Worm (Caenorhabditis elegans) whole organism, L1 larva: ENCODE results near the gene thn-1.

ENCODE experiments used
- aly-2 ChIP-seq: fragments of 150-350 bp; optimal IDR thresholded peaks from 2 replicates; lab custom pipeline; 2014; ENCODE audit warnings: missing biosample characterization, missing genetic modification characterization
- ceh-82 ChIP-seq, 3 experiments: fragments of 150-350 bp in 1 of 3; sonication (generic microtip) in 2 of 3; optimal IDR thresholded peaks; 2 replicates each; lab custom pipeline; 2014 to 2017; ENCODE audit warnings: missing biosample characterization in 3 of 3, missing genetic modification characterization in 3 of 3
- lin-39 ChIP-seq: fragments of 150-350 bp; optimal IDR thresholded peaks from 2 replicates; lab custom pipeline; 2014; ENCODE audit warnings: missing biosample characterization, missing genetic modification reagents, missing genetic modification characterization
- nhr-11 ChIP-seq: fragments of 150-350 bp; optimal IDR thresholded peaks from 2 replicates; lab custom pipeline; 2014; ENCODE audit warnings: missing biosample characterization, missing genetic modification characterization
- nhr-237 ChIP-seq: fragments of 150-350 bp; optimal IDR thresholded peaks from 2 replicates; lab custom pipeline; 2014; ENCODE audit warnings: missing biosample characterization, missing genetic modification characterization
- nhr-47 ChIP-seq: sonication (generic microtip); optimal IDR thresholded peaks from 2 replicates; lab custom pipeline; 2016; ENCODE audit warnings: mild to moderate bottlenecking, missing genetic modification characterization, moderate library complexity, missing compliant biosample characterization
- unc-62 ChIP-seq: fragments of 150-350 bp; optimal IDR thresholded peaks from 2 replicates; lab custom pipeline; 2014; ENCODE audit warnings: missing biosample characterization, missing genetic modification reagents, missing genetic modification characterization
- ztf-11 ChIP-seq, 2 experiments: sonication (generic microtip); optimal IDR thresholded peaks; 2 replicates each; lab custom pipeline; 2016 to 2017; ENCODE audit warnings: missing genetic modification characterization in 2 of 2, missing biosample characterization in 1 of 2, missing compliant biosample characterization in 1 of 2

- TF ChIP-seq nhr-237: no peak
- no peak for TF ChIP-seq lin-39 (tag; lab: Kevin White, UChicago)
- no peak for TF ChIP-seq unc-62 (GFP tag; lab: Kevin White, UChicago)
- TF ChIP-seq nhr-11 (tag; lab: Kevin White, UChicago): no peak
- no peak for TF ChIP-seq aly-2
- TF ChIP-seq nhr-47: no peak
- TF ChIP-seq ztf-11 (tag; optimal IDR thresholded peaks at IDR 0.05; lab: Kevin White, UChicago): no peak
- TF ChIP-seq ceh-82 (tag; optimal IDR thresholded peaks at IDR 0.05; lab: Kevin White, UChicago): no peak
Observed at ce11 chrIV:12371340-12371739, 8.5 kb upstream of the thn-1 start.
